1 fruit fly cellular context compared by ENCODE assay signal in the genomic region with DNA sequence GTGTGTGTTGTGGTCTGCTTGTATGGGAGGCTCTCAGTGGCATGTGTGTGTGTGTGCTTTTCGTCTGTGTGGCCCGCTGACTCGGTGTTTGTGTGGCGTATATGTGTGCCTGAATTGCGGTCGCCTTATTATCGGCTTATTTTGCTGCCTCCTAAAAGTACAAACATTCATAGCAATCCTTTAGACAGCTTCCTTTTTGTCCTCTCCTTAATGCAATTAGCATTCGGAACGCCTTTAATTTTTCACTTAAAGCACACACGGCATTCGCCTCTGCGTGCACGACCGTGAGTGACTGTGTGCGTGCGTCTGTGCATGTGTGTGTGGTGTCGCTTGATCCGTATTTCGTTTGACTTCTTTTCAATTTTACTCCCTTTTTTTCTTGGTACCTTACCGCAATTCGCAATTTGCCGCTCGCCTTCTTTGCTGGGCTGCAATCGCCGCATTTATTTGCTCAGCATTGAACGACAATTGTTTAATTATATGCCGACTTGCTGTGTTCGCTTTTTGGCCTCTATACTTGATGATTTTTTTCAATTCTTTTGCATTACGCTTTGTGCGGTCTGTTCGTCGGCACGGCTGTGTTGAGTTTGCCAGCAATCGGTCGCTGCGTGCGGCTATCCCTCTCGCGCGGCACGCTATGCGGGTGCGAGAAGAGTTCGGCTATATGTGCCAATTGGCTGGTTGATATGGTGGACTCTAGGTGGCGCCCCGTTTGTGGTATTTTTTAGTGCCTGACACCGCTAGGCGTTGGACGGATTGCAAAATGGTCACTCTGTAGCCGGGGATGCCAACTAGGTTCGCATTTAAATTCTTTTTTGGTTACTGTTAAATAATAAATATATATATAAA.
TF ChIP-seq lines count a peak whose summit lies in the region.

TSS of gene wcy (minus strand) at position 608 of the 849 bp plus-strand sequence.

TF ChIP-seq in whole organism, embryonic, 481 proteins besides CTCF, POLR2A, EP300 and RAD21 (continued from another document and continues in another):
- TF ChIP-seq CG2875 (GFP tag; optimal IDR thresholded peaks at IDR 0.05; lab: Kevin White, UChicago) (no peak), Spps (tag; optimal IDR thresholded peaks at IDR 0.05; lab: Kevin White, UChicago) (no peak), tap (tag; optimal IDR thresholded peaks at IDR 0.05; lab: Kevin White, UChicago) (no peak), dm (GFP tag; optimal IDR thresholded peaks at IDR 0.05; lab: Kevin White, UChicago) (peak; percentile 53), CG7745 (tag; optimal IDR thresholded peaks at IDR 0.05; lab: Kevin White, UChicago) (no peak), CG4424 (GFP tag; optimal IDR thresholded peaks at IDR 0.05; lab: Kevin White, UChicago) (no peak), Eip74EF (GFP tag; optimal IDR thresholded peaks at IDR 0.05; lab: Kevin White, UChicago) (peak in 1 of 2 experiments; percentile 62), CG10431 (GFP tag; optimal IDR thresholded peaks at IDR 0.05; lab: Kevin White, UChicago) (peak; percentile 7), CG3847 (GFP tag; IDR thresholded peaks at IDR 0.05; lab: Robert Waterston, UW) (peak; percentile 49; the same call in 1 of the 2 replicates), CG4360 (GFP tag; IDR thresholded peaks at IDR 0.05; lab: Robert Waterston, UW) (no peak), CG9727 (GFP tag; optimal IDR thresholded peaks at IDR 0.05; lab: Kevin White, UChicago) (no peak), CG7928 (GFP tag; optimal IDR thresholded peaks at IDR 0.05; lab: Kevin White, UChicago) (no peak), CG3065 (GFP tag; optimal IDR thresholded peaks at IDR 0.05; lab: Kevin White, UChicago) (no peak), Mad (GFP tag; optimal IDR thresholded peaks at IDR 0.05; lab: Kevin White, UChicago) (peak; percentile 6), CG8089 (GFP tag; optimal IDR thresholded peaks at IDR 0.05; lab: Kevin White, UChicago) (no peak), zen (tag; optimal IDR thresholded peaks at IDR 0.05; lab: Kevin White, UChicago) (peak; percentile 7), peb (GFP tag; IDR thresholded peaks at IDR 0.05; lab: Robert Waterston, UW) (no peak), zf30C (GFP tag; optimal IDR thresholded peaks at IDR 0.05; lab: Kevin White, UChicago) (no peak), knrl (GFP tag; IDR thresholded peaks at IDR 0.05; lab: Robert Waterston, UW; ENCODE audit: partially characterized antibody) (peak; percentile 46; the same call in 2 of the 3 replicates), CG6683 (GFP tag; optimal IDR thresholded peaks at IDR 0.05; lab: Kevin White, UChicago) (no peak), CG9817 (tag; optimal IDR thresholded peaks at IDR 0.05; lab: Kevin White, UChicago) (no peak), CG33557 (GFP tag; optimal IDR thresholded peaks at IDR 0.05; lab: Kevin White, UChicago) (no peak), Xrp1 (GFP tag; IDR thresholded peaks at IDR 0.05; lab: Robert Waterston, UW) (no peak), GATAe (GFP tag; conservative IDR thresholded peaks at IDR 0.05; lab: Robert Waterston, UW) (no peak), Hmr (GFP tag; optimal IDR thresholded peaks at IDR 0.05; lab: Kevin White, UChicago) (no peak), bigmax (GFP tag; optimal IDR thresholded peaks at IDR 0.05; lab: Kevin White, UChicago) (peak; percentile 36), gcm (GFP tag; optimal IDR thresholded peaks at IDR 0.05; lab: Kevin White, UChicago) (no peak), Ets97D (GFP tag; optimal IDR thresholded peaks at IDR 0.05; lab: Kevin White, UChicago) (peak; percentile 76), ewg (GFP tag; optimal IDR thresholded peaks at IDR 0.05; lab: Kevin White, UChicago) (no peak), CG34224 (GFP tag; IDR thresholded peaks at IDR 0.05; lab: Robert Waterston, UW; ENCODE audit: partially characterized antibody) (no peak; the same call in 1 of the 3 replicates), Hr39 (optimal IDR thresholded peaks at IDR 0.05; lab: Kevin White, UChicago) (no peak), mld (GFP tag; IDR thresholded peaks at IDR 0.05; lab: Robert Waterston, UW; ENCODE audit: partially characterized antibody) (no peak), CG12769 (tag; optimal IDR thresholded peaks at IDR 0.05; lab: Kevin White, UChicago) (no peak), Sox102F (GFP tag; optimal IDR thresholded peaks at IDR 0.05; lab: Kevin White, UChicago) (no peak), nmo (GFP tag; optimal IDR thresholded peaks at IDR 0.05; lab: Kevin White, UChicago) (peak; percentile 57), bab2 (GFP tag; optimal IDR thresholded peaks at IDR 0.05; lab: Kevin White, UChicago) (no peak), chn (GFP tag; optimal IDR thresholded peaks at IDR 0.05; lab: Kevin White, UChicago) (no peak), Fer2 (tag; optimal IDR thresholded peaks at IDR 0.05; lab: Kevin White, UChicago) (no peak), Asciz (GFP tag; optimal IDR thresholded peaks at IDR 0.05; lab: Kevin White, UChicago) (no peak), zen2 (GFP tag; IDR thresholded peaks at IDR 0.05; lab: Robert Waterston, UW; ENCODE audit: partially characterized antibody) (0 out of 3 replicates have a peak, but pooled peaks have one; percentile 48), stwl (tag; optimal IDR thresholded peaks at IDR 0.05; lab: Kevin White, UChicago) (peak; percentile 58), Lim3 (GFP tag; IDR thresholded peaks at IDR 0.05; lab: Robert Waterston, UW) (no peak), en (GFP tag; optimal IDR thresholded peaks at IDR 0.05; lab: Kevin White, UChicago) (no peak), CG10274 (GFP tag; optimal IDR thresholded peaks at IDR 0.05; lab: Kevin White, UChicago) (no peak), Xbp1 (GFP tag; optimal IDR thresholded peaks at IDR 0.05; lab: Kevin White, UChicago) (peak; percentile 37), CG17568 (GFP tag; optimal IDR thresholded peaks at IDR 0.05; lab: Kevin White, UChicago) (no peak), fd102C (GFP tag; optimal IDR thresholded peaks at IDR 0.05; lab: Kevin White, UChicago) (no peak), tio (GFP tag; optimal IDR thresholded peaks at IDR 0.05; lab: Kevin White, UChicago) (no peak), pan (optimal IDR thresholded peaks at IDR 0.05; lab: Kevin White, UChicago) (no peak), pan (GFP tag; optimal IDR thresholded peaks at IDR 0.05 in 1 of 2, IDR thresholded peaks at IDR 0.05 in 1 of 2) (no peak), chif (GFP tag; optimal IDR thresholded peaks at IDR 0.05; lab: Kevin White, UChicago) (no peak), caup (GFP tag; optimal IDR thresholded peaks at IDR 0.05; lab: Kevin White, UChicago; ENCODE audit: severe bottlenecking) (peak; percentile 53), Lpt (GFP tag; optimal IDR thresholded peaks at IDR 0.05; lab: Kevin White, UChicago) (no peak), dpn (GFP tag; optimal IDR thresholded peaks at IDR 0.05; lab: Kevin White, UChicago) (peak; percentile 27 to 28), CG10462 (GFP tag; optimal IDR thresholded peaks at IDR 0.05; lab: Kevin White, UChicago) (no peak), CG30431 (GFP tag; optimal IDR thresholded peaks at IDR 0.05; lab: Kevin White, UChicago) (no peak), CG2202 (tag; optimal IDR thresholded peaks at IDR 0.05; lab: Kevin White, UChicago) (no peak), jumu (GFP tag; optimal IDR thresholded peaks at IDR 0.05; lab: Kevin White, UChicago) (no peak), CG3281 (GFP tag; optimal IDR thresholded peaks at IDR 0.05; lab: Kevin White, UChicago) (no peak), jing (GFP tag; optimal IDR thresholded peaks at IDR 0.05; lab: Kevin White, UChicago) (no peak), CG3838 (GFP tag; optimal IDR thresholded peaks at IDR 0.05; lab: Kevin White, UChicago) (no peak), Doc3 (GFP tag; IDR thresholded peaks at IDR 0.05; lab: Robert Waterston, UW; ENCODE audit: partially characterized antibody) (no peak), salm (tag; optimal IDR thresholded peaks at IDR 0.05; lab: Kevin White, UChicago) (no peak), MBD-R2 (GFP tag; IDR thresholded peaks at IDR 0.05; lab: Robert Waterston, UW) (peak; percentile 45; the same call in 1 of the 2 replicates), MESR4 (GFP tag; optimal IDR thresholded peaks at IDR 0.05; lab: Kevin White, UChicago) (peak; percentile 53), B-H1 (GFP tag; IDR thresholded peaks at IDR 0.05; lab: Robert Waterston, UW) (no peak), CG2120 (GFP tag; optimal IDR thresholded peaks at IDR 0.05; lab: Kevin White, UChicago) (peak; percentile 5), CG7963 (GFP tag; IDR thresholded peaks at IDR 0.05; lab: Robert Waterston, UW; ENCODE audit: partially characterized antibody) (no peak), sisA (GFP tag; IDR thresholded peaks at IDR 0.05; lab: Robert Waterston, UW) (no peak), CG17361 (GFP tag; IDR thresholded peaks at IDR 0.05; lab: Robert Waterston, UW) (no peak), ham (GFP tag; IDR thresholded peaks at IDR 0.05; lab: Robert Waterston, UW) (no peak), Myb (GFP tag; optimal IDR thresholded peaks at IDR 0.05; lab: Kevin White, UChicago) (peak; percentile 21), CG10209 (GFP tag; optimal IDR thresholded peaks at IDR 0.05; lab: Kevin White, UChicago) (no peak), Antp (GFP tag; optimal IDR thresholded peaks at IDR 0.05; lab: Kevin White, UChicago) (peak; percentile 21), Abd-B (GFP tag; optimal IDR thresholded peaks at IDR 0.05; lab: Kevin White, UChicago) (no peak), Oaz (GFP tag; IDR thresholded peaks at IDR 0.05; lab: Robert Waterston, UW) (no peak), trem (tag; optimal IDR thresholded peaks at IDR 0.05; lab: Kevin White, UChicago) (peak; percentile 98), Ada2b (GFP tag; IDR thresholded peaks at IDR 0.05; lab: Robert Waterston, UW) (0 out of 2 replicates have a peak, but pooled peaks have one; percentile 15), CG9609 (GFP tag; optimal IDR thresholded peaks at IDR 0.05; lab: Kevin White, UChicago) (no peak), CG10979 (tag; optimal IDR thresholded peaks at IDR 0.05; lab: Kevin White, UChicago) (no peak), CG2116 (GFP tag; optimal IDR thresholded peaks at IDR 0.05; lab: Kevin White, UChicago) (no peak), repo (GFP tag; optimal IDR thresholded peaks at IDR 0.05; lab: Kevin White, UChicago) (no peak), ci (GFP tag; IDR thresholded peaks at IDR 0.05; lab: Robert Waterston, UW) (no peak; the same call in 1 of the 3 replicates), CG33213 (GFP tag; optimal IDR thresholded peaks at IDR 0.05; lab: Kevin White, UChicago) (peak; percentile 79), pnt (GFP tag; optimal IDR thresholded peaks at IDR 0.05; lab: Kevin White, UChicago) (no peak), CG15479 (GFP tag; optimal IDR thresholded peaks at IDR 0.05; lab: Kevin White, UChicago) (no peak), BEAF-32 (GFP tag; optimal IDR thresholded peaks at IDR 0.05; lab: Kevin White, UChicago) (peak; percentile 68), crp (GFP tag; optimal IDR thresholded peaks at IDR 0.05; lab: Kevin White, UChicago) (peak in 1 of 2 experiments; percentile 32), Pdp1 (GFP tag; optimal IDR thresholded peaks at IDR 0.05; lab: Kevin White, UChicago) (peak; percentile 7 to 56), ab (GFP tag; optimal IDR thresholded peaks at IDR 0.05; lab: Kevin White, UChicago) (no peak), crol (GFP tag; IDR thresholded peaks at IDR 0.05; lab: Robert Waterston, UW) (no peak; the same call in 1 of the 2 replicates), slbo (GFP tag; IDR thresholded peaks at IDR 0.05; lab: Robert Waterston, UW) (peak; percentile 35), unc-4 (GFP tag; IDR thresholded peaks at IDR 0.05; lab: Robert Waterston, UW; ENCODE audit: partially characterized antibody) (peak; percentile 42; the same call in 1 of the 2 replicates), CG15514 (GFP tag; optimal IDR thresholded peaks at IDR 0.05; lab: Kevin White, UChicago) (no peak), fd96Cb (tag; optimal IDR thresholded peaks at IDR 0.05; lab: Kevin White, UChicago) (no peak), trh (GFP tag; optimal IDR thresholded peaks at IDR 0.05; lab: Kevin White, UChicago) (no peak), CG8281 (tag; optimal IDR thresholded peaks at IDR 0.05; lab: Kevin White, UChicago) (no peak), Dek (tag; optimal IDR thresholded peaks at IDR 0.05; lab: Kevin White, UChicago) (no peak), Bgb (GFP tag; IDR thresholded peaks at IDR 0.05; lab: Robert Waterston, UW; ENCODE audit: partially characterized antibody) (peak; percentile 60), scrt (GFP tag; optimal IDR thresholded peaks at IDR 0.05; lab: Kevin White, UChicago) (no peak), CG6854 (GFP tag; optimal IDR thresholded peaks at IDR 0.05; lab: Kevin White, UChicago) (no peak), CG18476 (GFP tag; optimal IDR thresholded peaks at IDR 0.05; lab: Kevin White, UChicago) (no peak), CG32532 (GFP tag; IDR thresholded peaks at IDR 0.05; lab: Robert Waterston, UW) (peak; percentile 34; the same call in 1 of the 2 replicates), jigr1 (GFP tag; IDR thresholded peaks at IDR 0.05; lab: Robert Waterston, UW) (peak; percentile 17; the same call in 1 of the 3 replicates), CG12071 (GFP tag; optimal IDR thresholded peaks at IDR 0.05; lab: Kevin White, UChicago) (no peak), Side (GFP tag; optimal IDR thresholded peaks at IDR 0.05; lab: Kevin White, UChicago) (no peak), CG15601 (tag; optimal IDR thresholded peaks at IDR 0.05; lab: Kevin White, UChicago) (no peak), al (GFP tag; IDR thresholded peaks at IDR 0.05; lab: Robert Waterston, UW) (no peak), mirr (GFP tag; optimal IDR thresholded peaks at IDR 0.05; lab: Kevin White, UChicago) (peak; percentile 23), HmgD (GFP tag; optimal IDR thresholded peaks at IDR 0.05; lab: Kevin White, UChicago) (peak; percentile 43), pho (GFP tag; optimal IDR thresholded peaks at IDR 0.05; lab: Kevin White, UChicago) (no peak), CG34422 (GFP tag; IDR thresholded peaks at IDR 0.05; lab: Robert Waterston, UW) (peak; percentile 46; the same call in 2 of the 3 replicates), CG11695 (GFP tag; IDR thresholded peaks at IDR 0.05; lab: Robert Waterston, UW) (no peak), CG10366 (GFP tag; IDR thresholded peaks at IDR 0.05; lab: Robert Waterston, UW) (no peak), sc (optimal IDR thresholded peaks at IDR 0.05; lab: Kevin White, UChicago) (no peak), sc (GFP tag; optimal IDR thresholded peaks at IDR 0.05; lab: Kevin White, UChicago) (no peak), Fer1 (GFP tag; optimal IDR thresholded peaks at IDR 0.05; lab: Kevin White, UChicago) (no peak), ken (GFP tag; IDR thresholded peaks at IDR 0.05; lab: Robert Waterston, UW) (no peak), tgo (GFP tag; IDR thresholded peaks at IDR 0.05; lab: Robert Waterston, UW) (no peak), BtbVII (GFP tag; optimal IDR thresholded peaks at IDR 0.05; lab: Kevin White, UChicago) (peak; percentile 6), CG31388 (GFP tag; optimal IDR thresholded peaks at IDR 0.05; lab: Kevin White, UChicago) (no peak), CG8388 (GFP tag; optimal IDR thresholded peaks at IDR 0.05; lab: Kevin White, UChicago) (no peak)
